Worm (Caenorhabditis elegans) whole organism, L2 larva: ENCODE data around the gene math-16.

Experiments used
- crh-2 ChIP-seq: sonication (generic microtip); optimal IDR thresholded peaks from 2 replicates; lab custom pipeline; 2017; ENCODE audit warnings: missing biosample characterization, missing genetic modification characterization
- unc-39 ChIP-seq: fragments of 150-350 bp; optimal IDR thresholded peaks from 2 replicates; lab custom pipeline; 2014; ENCODE audit warnings: missing biosample characterization, missing genetic modification characterization

DNA sequence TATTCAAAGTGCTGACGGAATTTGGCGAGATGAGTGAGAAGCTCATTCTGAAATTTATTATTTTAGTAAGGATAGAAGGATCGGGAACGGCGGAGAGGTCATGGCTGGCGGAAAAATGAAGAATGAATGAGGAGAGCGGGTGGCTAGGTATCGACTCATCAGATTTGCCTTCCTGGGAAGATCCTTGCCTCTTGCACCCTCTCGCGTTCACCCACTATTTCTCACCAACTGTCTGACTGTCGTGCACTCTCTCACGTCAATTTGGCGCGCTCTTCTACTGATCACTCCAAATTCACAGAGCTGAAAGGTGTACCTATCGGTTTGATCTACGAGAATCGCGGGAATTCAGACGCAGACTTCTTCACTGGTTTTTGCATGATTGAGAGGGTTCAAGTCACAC, 30.5 kb downstream of the math-16 start, which contains the start of gene fbxb-97:
- TF ChIP-seq unc-39 (tag; lab: Kevin White, UChicago) (no peak), crh-2 (tag; lab: Kevin White, UChicago) (no peak)
